Worm (Caenorhabditis elegans): ENCODE measurements around the gene glb-14.
A peak's percentile ranks its signal among the peaks of the same experiment; 100 is the strongest.

Gene glb-14

DNA sequence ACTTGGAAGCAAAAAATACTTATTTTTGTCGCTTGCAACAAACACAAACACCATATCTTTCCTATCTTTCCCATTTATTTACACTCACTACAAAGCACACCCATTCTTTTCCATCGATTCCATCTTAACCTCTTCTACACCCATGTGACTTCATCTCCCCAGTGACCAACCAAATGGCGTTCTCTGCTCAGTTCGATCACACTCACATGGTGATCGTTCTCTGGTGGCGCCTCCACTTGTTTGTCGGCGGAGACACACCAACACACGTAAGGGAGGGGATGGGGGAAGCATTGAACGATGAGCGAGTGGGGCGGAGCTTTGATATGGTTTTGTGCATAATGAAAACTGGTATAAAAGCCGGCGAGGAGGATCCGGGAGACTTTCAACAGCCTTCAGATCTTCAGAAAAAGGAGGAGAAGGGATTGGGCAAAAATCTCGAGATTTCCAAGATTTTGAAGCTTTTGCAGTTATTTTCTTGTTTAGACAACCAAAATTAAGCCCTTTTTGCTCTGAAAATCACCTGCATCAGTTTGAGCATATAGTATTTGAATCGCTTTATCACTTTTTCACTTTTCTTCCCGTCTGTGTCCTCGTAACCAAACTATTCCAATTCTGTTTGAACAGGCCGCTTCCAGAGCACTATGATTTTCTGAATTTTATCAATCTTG lies 21.9 kb upstream of the glb-14 start (continued):
- no peak for TF ChIP-seq Y48G9A.11 (GFP tag; IDR thresholded peaks at IDR 0.05)
- TF ChIP-seq ZK546.5 (tag; optimal IDR thresholded peaks at IDR 0.05): no peak
- TF ChIP-seq mep-1 (tag; optimal IDR thresholded peaks at IDR 0.05): peak; percentile 90
- TF ChIP-seq zag-1 (tag; optimal IDR thresholded peaks at IDR 0.05): no peak
- peak; percentile 13 for TF ChIP-seq snpc-4 (tag; optimal IDR thresholded peaks at IDR 0.05)
- no peak for TF ChIP-seq unc-130 (GFP tag; optimal IDR thresholded peaks at IDR 0.05)
- TF ChIP-seq madf-5 (GFP tag; IDR thresholded peaks at IDR 0.05): no peak
- TF ChIP-seq pha-4 (GFP tag; IDR thresholded peaks at IDR 0.05): no peak
- no peak for TF ChIP-seq pha-4 (tag; optimal IDR thresholded peaks at IDR 0.05)
- no peak for TF ChIP-seq cey-2 (tag; optimal IDR thresholded peaks at IDR 0.05; ENCODE audit: borderline replicate concordance, insufficient read depth)
- TF ChIP-seq ZK337.2 (GFP tag; IDR thresholded peaks at IDR 0.05): no peak
- peak; percentile 52; the same call in 1 of the 2 replicates for TF ChIP-seq php-3 (GFP tag; IDR thresholded peaks at IDR 0.05)
- TF ChIP-seq egl-43 (GFP tag; IDR thresholded peaks at IDR 0.05): no peak
- TF ChIP-seq R02D3.7 (tag; optimal IDR thresholded peaks at IDR 0.05): no peak
- no peak for TF ChIP-seq jun-1 (tag; optimal IDR thresholded peaks at IDR 0.05)
- TF ChIP-seq aha-1 (tag): peak; percentile 99
- no peak for TF ChIP-seq aly-2 (tag; optimal IDR thresholded peaks at IDR 0.05)
- TF ChIP-seq zip-11 (GFP tag; IDR thresholded peaks at IDR 0.05): no peak
- TF ChIP-seq D1046.2 (GFP tag; IDR thresholded peaks at IDR 0.05): no peak
- TF ChIP-seq tra-1 (GFP tag; IDR thresholded peaks at IDR 0.05): no peak; the same call in 1 of the 2 replicates
- TF ChIP-seq nhr-6 (tag; optimal IDR thresholded peaks at IDR 0.05): peak; percentile 67
- no peak for TF ChIP-seq lir-3 (tag; optimal IDR thresholded peaks at IDR 0.05)
- TF ChIP-seq mes-2 (tag; optimal IDR thresholded peaks at IDR 0.05; ENCODE audit: poor library complexity, severe bottlenecking): peak; percentile 63
- no peak for TF ChIP-seq attf-4 (tag; optimal IDR thresholded peaks at IDR 0.05)
- TF ChIP-seq ces-1 (GFP tag; optimal IDR thresholded peaks at IDR 0.05): no peak
- TF ChIP-seq F49E8.2 (tag; optimal IDR thresholded peaks at IDR 0.05; ENCODE audit: borderline replicate concordance): no peak
- TF ChIP-seq Y5F2A.4 (GFP tag; optimal IDR thresholded peaks at IDR 0.05): no peak
- TF ChIP-seq zfp-2 (tag; optimal IDR thresholded peaks at IDR 0.05): no peak
- no peak for TF ChIP-seq egl-27 (tag; optimal IDR thresholded peaks at IDR 0.05)
- TF ChIP-seq ceh-62 (tag; optimal IDR thresholded peaks at IDR 0.05): no peak
- TF ChIP-seq skn-1 (tag; optimal IDR thresholded peaks at IDR 0.05): no peak
- TF ChIP-seq tag-97 (GFP tag; IDR thresholded peaks at IDR 0.05): no peak
- TF ChIP-seq lim-7 (GFP tag; IDR thresholded peaks at IDR 0.05): no peak
- no peak for TF ChIP-seq ceh-32 (tag; optimal IDR thresholded peaks at IDR 0.05; ENCODE audit: poor library complexity)

DNA sequence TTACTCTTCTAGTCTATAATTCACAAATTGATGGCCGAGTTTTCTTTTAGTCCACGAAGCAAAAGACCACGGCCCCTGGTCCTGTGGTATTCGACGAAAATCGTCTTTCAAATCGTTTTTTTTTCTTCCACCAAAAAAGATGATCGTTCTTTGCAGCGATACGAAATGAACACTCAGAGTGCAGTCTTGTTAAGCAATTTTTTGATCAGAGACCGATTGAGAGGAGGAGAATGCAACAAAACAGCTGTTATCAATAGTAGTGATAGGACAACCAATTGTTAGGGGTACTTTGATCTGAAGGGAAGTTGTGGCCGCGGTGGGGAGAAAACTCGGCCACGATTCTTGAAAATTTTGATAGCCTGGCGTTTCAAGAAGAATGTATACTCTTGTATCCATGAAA lies 19.2 kb upstream of the glb-14 start:
- peak; percentile 34 for TF ChIP-seq nhr-10 (tag; optimal IDR thresholded peaks at IDR 0.05)
- no peak for TF ChIP-seq spr-3 (GFP tag; optimal IDR thresholded peaks at IDR 0.05)
- 0 out of 2 replicates have a peak, but pooled peaks have one; percentile 12 for TF ChIP-seq pha-4 (GFP tag; IDR thresholded peaks at IDR 0.05)
- no peak for TF ChIP-seq pha-4 (tag; optimal IDR thresholded peaks at IDR 0.05)
- no peak for TF ChIP-seq duxl-1 (tag; optimal IDR thresholded peaks at IDR 0.05; ENCODE audit: poor library complexity)
- TF ChIP-seq lin-13 (GFP tag; optimal IDR thresholded peaks at IDR 0.05): no peak
- TF ChIP-seq nhr-25 (tag; optimal IDR thresholded peaks at IDR 0.05; ENCODE audit: borderline replicate concordance, insufficient read depth): no peak
- no peak for TF ChIP-seq lim-7 (GFP tag; IDR thresholded peaks at IDR 0.05)
- TF ChIP-seq Y105C5A.15 (GFP tag; IDR thresholded peaks at IDR 0.05): no peak
- TF ChIP-seq nhr-11 (tag; optimal IDR thresholded peaks at IDR 0.05): peak; percentile 40
- no peak for TF ChIP-seq Y5F2A.4 (GFP tag; optimal IDR thresholded peaks at IDR 0.05)
- no peak for TF ChIP-seq nhr-111 (GFP tag; optimal IDR thresholded peaks at IDR 0.05)
- TF ChIP-seq unc-39 (tag; optimal IDR thresholded peaks at IDR 0.05): no peak
- TF ChIP-seq hlh-30 (tag; optimal IDR thresholded peaks at IDR 0.05; ENCODE audit: insufficient read depth): peak; percentile 35
- TF ChIP-seq nhr-6 (tag; optimal IDR thresholded peaks at IDR 0.05): no peak
- peak; percentile 7 for TF ChIP-seq dpl-1 (GFP tag; optimal IDR thresholded peaks at IDR 0.05)
- 0 out of 2 replicates have a peak, but pooled peaks have one; percentile 36 for TF ChIP-seq tra-1 (GFP tag; IDR thresholded peaks at IDR 0.05)
- no peak for TF ChIP-seq sdz-12 (GFP tag; optimal IDR thresholded peaks at IDR 0.05)
- no peak for TF ChIP-seq ceh-62 (tag; optimal IDR thresholded peaks at IDR 0.05)
- no peak for TF ChIP-seq php-3 (GFP tag; IDR thresholded peaks at IDR 0.05)
- TF ChIP-seq mxl-3 (GFP tag; optimal IDR thresholded peaks at IDR 0.05): peak; percentile 15
- no peak for TF ChIP-seq mxl-2 (GFP tag; conservative IDR thresholded peaks at IDR 0.05)
- TF ChIP-seq fkh-10 (GFP tag; optimal IDR thresholded peaks at IDR 0.05): no peak
- peak; percentile 81 for TF ChIP-seq dmd-6 (GFP tag; IDR thresholded peaks at IDR 0.05)
- no peak for TF ChIP-seq skn-1 (tag; optimal IDR thresholded peaks at IDR 0.05)
